Fruit fly (Drosophila melanogaster) whole organism, embryonic: ENCODE results near the gene MAPk-Ak2.

ENCODE experiments used
- Adf1 ChIP-seq: fragments of 200-800 bp; sonication (Bioruptor generic); IDR thresholded peaks from 2 replicates; pipeline ENCODE4 v1.3.6; 2022; ENCODE audit warnings: missing biosample characterization, missing genetic modification characterization
- Atf-2 ChIP-seq: fragments of 200-800 bp; sonication (Bioruptor generic); optimal IDR thresholded peaks from 2 replicates; lab custom pipeline; 2016; ENCODE audit warnings: missing biosample characterization, missing genetic modification characterization
- Bgb ChIP-seq: fragments of 200-800 bp; sonication (Bioruptor generic); IDR thresholded peaks from 2 replicates; pipeline ENCODE4 v1.3.6; 2022; ENCODE audit warnings: missing biosample characterization, missing genetic modification characterization; ENCODE audit not compliant: partially characterized antibody
- CG10543 ChIP-seq: fragments of 200-800 bp; sonication (Bioruptor generic); optimal IDR thresholded peaks from 3 replicates; lab custom pipeline; 2017; ENCODE audit warnings: missing biosample characterization, mild to moderate bottlenecking, missing genetic modification characterization, moderate library complexity
- CG11247 ChIP-seq: fragments of 200-800 bp; sonication (Bioruptor generic); IDR thresholded peaks from 2 replicates; pipeline ENCODE4 v1.3.6; 2022; ENCODE audit warnings: missing biosample characterization, missing genetic modification characterization
- CG12236 ChIP-seq: fragments of 200-800 bp; sonication (Bioruptor generic); optimal IDR thresholded peaks from 2 replicates; lab custom pipeline; 2016; ENCODE audit warnings: missing biosample characterization, missing genetic modification characterization
- CG12299 ChIP-seq: fragments of 200-800 bp; sonication (Bioruptor generic); optimal IDR thresholded peaks from 2 replicates; lab custom pipeline; 2018; ENCODE audit warnings: missing biosample characterization, mild to moderate bottlenecking, missing genetic modification characterization
- CG13424 ChIP-seq: fragments of 200-800 bp; sonication (Bioruptor generic); optimal IDR thresholded peaks from 2 replicates; lab custom pipeline; 2019; ENCODE audit warnings: missing biosample characterization, mild to moderate bottlenecking, missing genetic modification characterization, moderate library complexity
- CG13775 ChIP-seq: fragments of 200-800 bp; sonication (Bioruptor generic); optimal IDR thresholded peaks from 3 replicates; lab custom pipeline; 2017; ENCODE audit warnings: missing biosample characterization, mild to moderate bottlenecking, missing genetic modification characterization
- CG14050 ChIP-seq: fragments of 200-800 bp; sonication (Bioruptor generic); IDR thresholded peaks from 3 replicates; pipeline ENCODE4 v1.3.6; 2022; ENCODE audit warnings: missing biosample characterization, missing genetic modification characterization
- CG1832 ChIP-seq: fragments of 200-800 bp; sonication (Bioruptor generic); optimal IDR thresholded peaks from 2 replicates; lab custom pipeline; 2017; ENCODE audit warnings: missing biosample characterization, mild to moderate bottlenecking, missing genetic modification characterization, inconsistent platforms
- CG2202 ChIP-seq: fragments of 200-800 bp; sonication (Bioruptor generic); optimal IDR thresholded peaks from 2 replicates; lab custom pipeline; 2018; ENCODE audit warnings: missing biosample characterization, mild to moderate bottlenecking, missing genetic modification characterization
- CG2889 ChIP-seq: fragments of 200-800 bp; sonication (Bioruptor generic); IDR thresholded peaks from 3 replicates; pipeline ENCODE4 v1.3.6; 2022; ENCODE audit warnings: missing biosample characterization, missing genetic modification characterization
- CG43689 ChIP-seq: fragments of 200-800 bp; sonication (Bioruptor generic); IDR thresholded peaks from 2 replicates; pipeline ENCODE4 v1.3.6; 2022; ENCODE audit warnings: missing biosample characterization, missing genetic modification characterization
- CG4424 ChIP-seq: fragments of 200-800 bp; sonication (Bioruptor generic); optimal IDR thresholded peaks from 3 replicates; lab custom pipeline; 2016; ENCODE audit warnings: missing biosample characterization, missing genetic modification characterization
- CG5245 ChIP-seq: fragments of 200-800 bp; sonication (Bioruptor generic); optimal IDR thresholded peaks from 3 replicates; lab custom pipeline; 2016; ENCODE audit warnings: missing biosample characterization, missing genetic modification characterization
- CG5953 ChIP-seq: fragments of 200-800 bp; sonication (Bioruptor generic); IDR thresholded peaks from 2 replicates; pipeline ENCODE4 v1.3.6; 2022; ENCODE audit warnings: missing biosample characterization, missing genetic modification characterization
- CG6689 ChIP-seq: fragments of 200-800 bp; sonication (Bioruptor generic); IDR thresholded peaks from 2 replicates; pipeline ENCODE4 v1.3.6; 2022; ENCODE audit warnings: missing biosample characterization, missing genetic modification characterization
- CG9797 ChIP-seq: fragments of 200-800 bp; sonication (Bioruptor generic); optimal IDR thresholded peaks from 3 replicates; lab custom pipeline; 2018; ENCODE audit warnings: missing biosample characterization, mild to moderate bottlenecking, missing genetic modification characterization
- Dek ChIP-seq: fragments of 200-800 bp; sonication (Bioruptor generic); optimal IDR thresholded peaks from 3 replicates; lab custom pipeline; 2019; ENCODE audit warnings: missing biosample characterization, mild to moderate bottlenecking, missing genetic modification characterization, moderate library complexity
- Dll ChIP-seq: fragments of 200-800 bp; sonication (Bioruptor generic); IDR thresholded peaks from 4 replicates; pipeline ENCODE4 v1.3.6; 2022; ENCODE audit warnings: missing biosample characterization, missing genetic modification characterization; ENCODE audit not compliant: partially characterized antibody
- Ets65A ChIP-seq: fragments of 200-800 bp; sonication (Bioruptor generic); peaks from one replicate; lab custom pipeline; 2016; ENCODE audit warnings: missing biosample characterization, missing genetic modification characterization
- Fer3 ChIP-seq: fragments of 200-800 bp; sonication (Bioruptor generic); optimal IDR thresholded peaks from 2 replicates; lab custom pipeline; 2018; ENCODE audit warnings: missing biosample characterization, mild to moderate bottlenecking, missing genetic modification characterization, moderate library complexity
- HHEX ChIP-seq: fragments of 200-800 bp; sonication (Bioruptor generic); optimal IDR thresholded peaks from 3 replicates; lab custom pipeline; 2017; ENCODE audit warnings: missing biosample characterization, mild to moderate bottlenecking, missing genetic modification characterization, missing genetic modification reagents
- HmgZ ChIP-seq: fragments of 200-800 bp; sonication (Bioruptor generic); optimal IDR thresholded peaks from 2 replicates; lab custom pipeline; 2018; ENCODE audit warnings: missing biosample characterization, mild to moderate bottlenecking, missing genetic modification characterization
- MBD-R2 ChIP-seq: fragments of 200-800 bp; sonication (Bioruptor generic); IDR thresholded peaks from 2 replicates; pipeline ENCODE4 v1.3.6; 2022; ENCODE audit warnings: missing biosample characterization, missing genetic modification characterization
- Myb ChIP-seq: fragments of 200-800 bp; sonication (Bioruptor generic); optimal IDR thresholded peaks from 2 replicates; lab custom pipeline; 2016; ENCODE audit warnings: missing biosample characterization, missing genetic modification characterization
- Oli ChIP-seq: fragments of 200-800 bp; sonication (Bioruptor generic); optimal IDR thresholded peaks from 2 replicates; lab custom pipeline; 2018; ENCODE audit warnings: missing biosample characterization, mild to moderate bottlenecking, missing genetic modification characterization, moderate library complexity
- Pdp1 ChIP-seq, 2 experiments: fragments of 200-800 bp; sonication (Bioruptor generic); optimal IDR thresholded peaks; 3 replicates each; lab custom pipeline; 2016; ENCODE audit warnings: missing biosample characterization in 2 of 2, missing genetic modification characterization in 2 of 2, mild to moderate bottlenecking in 1 of 2, moderate library complexity in 1 of 2
- Rx ChIP-seq: fragments of 200-800 bp; sonication (Bioruptor generic); IDR thresholded peaks from 2 replicates; pipeline ENCODE4 v1.3.6; 2022; ENCODE audit warnings: missing biosample characterization, missing genetic modification characterization
- Taf1 ChIP-seq: fragments of 200-800 bp; sonication (Bioruptor generic); IDR thresholded peaks from 2 replicates; pipeline ENCODE4 v1.3.6; 2022; ENCODE audit warnings: missing biosample characterization, missing genetic modification characterization
- bigmax ChIP-seq: fragments of 200-800 bp; sonication (Bioruptor generic); optimal IDR thresholded peaks from 2 replicates; lab custom pipeline; 2018; ENCODE audit warnings: missing biosample characterization, mild to moderate bottlenecking, missing genetic modification characterization
- corto ChIP-seq: fragments of 200-800 bp; sonication (Bioruptor generic); optimal IDR thresholded peaks from 2 replicates; lab custom pipeline; 2016; ENCODE audit warnings: missing biosample characterization, mild to moderate bottlenecking, missing genetic modification characterization, moderate library complexity
- dm ChIP-seq: fragments of 200-800 bp; sonication (Bioruptor generic); optimal IDR thresholded peaks from 3 replicates; lab custom pipeline; 2016; ENCODE audit warnings: missing biosample characterization, missing genetic modification characterization
- ewg ChIP-seq: fragments of 200-800 bp; sonication (Bioruptor generic); optimal IDR thresholded peaks from 3 replicates; lab custom pipeline; 2017; ENCODE audit warnings: mild to moderate bottlenecking, missing biosample characterization, missing genetic modification reagents, missing genetic modification characterization
- fd64A ChIP-seq: fragments of 200-800 bp; sonication (Bioruptor generic); optimal IDR thresholded peaks from 3 replicates; lab custom pipeline; 2018; ENCODE audit warnings: missing biosample characterization, mild to moderate bottlenecking, missing genetic modification characterization
- ftz-f1 ChIP-seq: fragments of 200-800 bp; sonication (Bioruptor generic); optimal IDR thresholded peaks from 2 replicates; lab custom pipeline; 2016; ENCODE audit warnings: missing biosample characterization, missing genetic modification characterization
- fu2 ChIP-seq: fragments of 200-800 bp; sonication (Bioruptor generic); optimal IDR thresholded peaks from 2 replicates; lab custom pipeline; 2016; ENCODE audit warnings: missing biosample characterization, missing genetic modification characterization
- gt ChIP-seq: fragments of 200-800 bp; sonication (Bioruptor generic); IDR thresholded peaks from 2 replicates; pipeline ENCODE4 v1.3.6; 2022; ENCODE audit warnings: missing biosample characterization, missing genetic modification characterization
- hbn ChIP-seq: fragments of 200-800 bp; sonication (Bioruptor generic); IDR thresholded peaks from 2 replicates; pipeline ENCODE4 v1.3.6; 2022; ENCODE audit warnings: missing biosample characterization, missing genetic modification characterization; ENCODE audit not compliant: partially characterized antibody
- ind ChIP-seq: fragments of 200-800 bp; sonication (Bioruptor generic); optimal IDR thresholded peaks from 3 replicates; lab custom pipeline; 2016; ENCODE audit warnings: missing biosample characterization, missing genetic modification characterization
- klu ChIP-seq: fragments of 200-800 bp; sonication (Bioruptor generic); IDR thresholded peaks from 2 replicates; pipeline ENCODE4 v1.3.6; 2022; ENCODE audit warnings: missing biosample characterization, missing genetic modification characterization
- knrl ChIP-seq: fragments of 200-800 bp; sonication (Bioruptor generic); IDR thresholded peaks from 3 replicates; pipeline ENCODE4 v1.3.6; 2022; ENCODE audit warnings: missing biosample characterization, missing genetic modification characterization; ENCODE audit not compliant: partially characterized antibody
- org-1 ChIP-seq: fragments of 200-800 bp; sonication (Bioruptor generic); optimal IDR thresholded peaks from 2 replicates; lab custom pipeline; 2017; ENCODE audit warnings: missing biosample characterization, missing genetic modification characterization
- phol ChIP-seq: fragments of 200-800 bp; sonication (Bioruptor generic); optimal IDR thresholded peaks from 3 replicates; lab custom pipeline; 2018; ENCODE audit warnings: missing biosample characterization, mild to moderate bottlenecking, missing genetic modification characterization, moderate library complexity
- pnt ChIP-seq: fragments of 200-800 bp; sonication (Bioruptor generic); optimal IDR thresholded peaks from 3 replicates; lab custom pipeline; 2016; ENCODE audit warnings: missing biosample characterization, missing genetic modification characterization
- sens ChIP-seq: fragments of 200-800 bp; sonication (Bioruptor generic); peaks from one replicate; lab custom pipeline; 2016; ENCODE audit warnings: missing biosample characterization, missing genetic modification characterization
- seq ChIP-seq: fragments of 200-800 bp; sonication (Bioruptor generic); IDR thresholded peaks from 2 replicates; pipeline ENCODE4 v1.3.6; 2022; ENCODE audit warnings: missing biosample characterization, missing genetic modification characterization
- sr ChIP-seq: fragments of 200-800 bp; sonication (Bioruptor generic); IDR thresholded peaks from 3 replicates; pipeline ENCODE4 v1.3.6; 2022; ENCODE audit warnings: missing biosample characterization, missing genetic modification characterization
- tll ChIP-seq, 2 experiments: fragments of 200-800 bp in 1 of 2; fragments of >200 bp in 1 of 2; sonication (Bioruptor generic) in 1 of 2; optimal IDR thresholded peaks; 2 replicates each; lab custom pipeline; 2017 to 2019; ENCODE audit warnings: missing biosample characterization in 2 of 2, missing genetic modification characterization in 2 of 2, mild to moderate bottlenecking in 1 of 2, moderate library complexity in 1 of 2
- tx ChIP-seq: fragments of 200-800 bp; sonication (Bioruptor generic); optimal IDR thresholded peaks from 2 replicates; lab custom pipeline; 2016; ENCODE audit warnings: missing biosample characterization, missing genetic modification characterization

MAPk-Ak2 gene

DNA sequence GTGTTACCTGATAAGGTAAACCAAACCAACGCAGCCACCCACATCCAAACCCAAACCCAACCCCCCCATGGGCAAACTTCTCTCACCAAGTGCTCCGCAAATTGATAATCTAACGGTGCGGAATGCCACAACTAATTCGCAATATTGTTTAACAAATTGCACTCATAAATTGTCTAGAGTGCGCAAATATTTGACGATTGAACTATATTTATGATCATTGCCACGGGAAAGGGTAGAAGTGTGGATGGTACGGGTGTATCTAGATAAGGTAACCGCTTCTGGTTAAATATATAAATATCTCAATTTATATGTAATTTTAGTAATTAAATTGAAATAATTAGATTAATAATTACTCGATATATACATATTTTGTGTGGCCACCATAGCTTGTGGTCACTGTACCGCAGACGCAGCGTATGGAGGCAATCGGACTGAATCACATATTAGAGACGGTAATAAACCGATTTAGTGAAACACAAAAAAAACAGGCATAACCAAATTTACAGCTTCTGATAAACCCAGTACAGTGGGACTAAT lies 45.5 kb downstream of the MAPk-Ak2 start (continued):
- TF ChIP-seq corto (GFP tag; lab: Kevin White, UChicago): peak; percentile 43
- TF ChIP-seq CG43689 (GFP tag; lab: Robert Waterston, UW): no peak
- TF ChIP-seq CG11247: peak; percentile 69
- TF ChIP-seq dm (GFP tag; lab: Kevin White, UChicago): no peak
- TF ChIP-seq tll (GFP tag; optimal IDR thresholded peaks at IDR 0.05; lab: Kevin White, UChicago): no peak
- no peak for TF ChIP-seq fd64A (GFP tag; lab: Kevin White, UChicago)
- TF ChIP-seq MBD-R2 (GFP tag; lab: Robert Waterston, UW): peak; percentile 47; the same call in 1 of the 2 replicates
- peak; percentile 71 for TF ChIP-seq HHEX
- TF ChIP-seq Oli (tag; lab: Kevin White, UChicago): peak; percentile 59
- TF ChIP-seq CG5245 (GFP tag; lab: Kevin White, UChicago): peak; percentile 8
- TF ChIP-seq Bgb (GFP tag; lab: Robert Waterston, UW): no peak
- TF ChIP-seq CG13424: peak; percentile 62
- TF ChIP-seq CG12299 (tag; lab: Kevin White, UChicago): peak; percentile 8
- peak; percentile 65 for TF ChIP-seq CG6689
- 0 out of 3 replicates have a peak, but pooled peaks have one; percentile 12 for TF ChIP-seq CG14050 (GFP tag; lab: Robert Waterston, UW)
- no peak for TF ChIP-seq ewg (GFP tag; lab: Kevin White, UChicago)
- TF ChIP-seq Dll (GFP tag; lab: Robert Waterston, UW): no peak
- TF ChIP-seq CG10543 (GFP tag; lab: Kevin White, UChicago): peak; percentile 72
- TF ChIP-seq Taf1: peak; percentile 75
- peak; percentile 21; the same call in 1 of the 2 replicates for TF ChIP-seq Rx
- no peak for TF ChIP-seq CG12236 (GFP tag; lab: Kevin White, UChicago)
- TF ChIP-seq ftz-f1 (GFP tag; lab: Kevin White, UChicago): no peak
- peak; percentile 46; the same call in 1 of the 2 replicates for TF ChIP-seq seq (GFP tag; lab: Robert Waterston, UW)
- peak; percentile 58 for TF ChIP-seq ind (GFP tag; lab: Kevin White, UChicago)
- TF ChIP-seq knrl (GFP tag; lab: Robert Waterston, UW): no peak
- peak; percentile 35 for TF ChIP-seq CG13775
- peak; percentile 17 for TF ChIP-seq CG4424
- TF ChIP-seq tx (GFP tag; lab: Kevin White, UChicago): no peak
- no peak for TF ChIP-seq fu2 (GFP tag; lab: Kevin White, UChicago)
- peak; percentile 46 for TF ChIP-seq HmgZ (tag; lab: Kevin White, UChicago)
- TF ChIP-seq Atf-2 (GFP tag; lab: Kevin White, UChicago): no peak
- 0 out of 3 replicates have a peak, but pooled peaks have one; percentile 50 for TF ChIP-seq CG2889 (GFP tag; lab: Robert Waterston, UW)
- peak; percentile 82 for TF ChIP-seq Fer3 (tag; lab: Kevin White, UChicago)
- TF ChIP-seq Myb: no peak
- no peak for TF ChIP-seq CG2202 (tag; lab: Kevin White, UChicago)
- no peak for TF ChIP-seq pnt (GFP tag; lab: Kevin White, UChicago)
- no peak for TF ChIP-seq klu
- TF ChIP-seq bigmax (GFP tag; lab: Kevin White, UChicago): no peak
- TF ChIP-seq Dek: peak; percentile 68
- peak in 1 of 2 experiments; percentile 5 for TF ChIP-seq Pdp1 (GFP tag; optimal IDR thresholded peaks at IDR 0.05; lab: Kevin White, UChicago)
- no peak for TF ChIP-seq Ets65A (GFP tag; lab: Kevin White, UChicago)
- TF ChIP-seq hbn (GFP tag; lab: Robert Waterston, UW): no peak
- TF ChIP-seq CG9797 (GFP tag; lab: Kevin White, UChicago): no peak
- TF ChIP-seq org-1 (GFP tag; lab: Kevin White, UChicago): peak; percentile 2
- TF ChIP-seq phol: peak; percentile 10
- no peak for TF ChIP-seq CG5953 (GFP tag; lab: Robert Waterston, UW)
- no peak for TF ChIP-seq CG1832
- peak; percentile 50 for TF ChIP-seq Adf1 (GFP tag; lab: Robert Waterston, UW)
- TF ChIP-seq sr (GFP tag; lab: Robert Waterston, UW): no peak
- no peak for TF ChIP-seq gt (GFP tag; lab: Robert Waterston, UW)
- no peak for TF ChIP-seq sens (GFP tag; lab: Kevin White, UChicago)
